Fruit fly (Drosophila melanogaster): ENCODE results near the gene Polr1D.

The Polr1D gene

DNA sequence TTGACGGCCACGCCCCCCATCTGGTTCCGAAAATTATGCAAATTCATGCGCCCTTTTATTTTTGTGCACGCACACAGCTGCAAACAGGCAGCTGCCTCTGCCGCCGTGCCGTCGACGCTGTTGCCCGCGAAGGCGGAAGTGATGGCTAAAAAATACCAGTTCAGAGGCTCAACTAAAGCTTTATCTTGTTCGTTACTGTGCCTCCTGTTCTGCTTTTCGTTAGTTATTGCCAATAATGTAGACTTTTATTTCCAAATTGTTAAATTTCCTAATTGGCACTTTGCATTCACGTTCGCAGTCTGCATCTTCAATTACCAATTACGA is 705 bp downstream of the Polr1D start:
- TF ChIP-seq tj (GFP tag; optimal IDR thresholded peaks at IDR 0.05) (no peak), pad (GFP tag; optimal IDR thresholded peaks at IDR 0.05) (no peak), Hr96 (GFP tag; optimal IDR thresholded peaks at IDR 0.05) (no peak)

DNA sequence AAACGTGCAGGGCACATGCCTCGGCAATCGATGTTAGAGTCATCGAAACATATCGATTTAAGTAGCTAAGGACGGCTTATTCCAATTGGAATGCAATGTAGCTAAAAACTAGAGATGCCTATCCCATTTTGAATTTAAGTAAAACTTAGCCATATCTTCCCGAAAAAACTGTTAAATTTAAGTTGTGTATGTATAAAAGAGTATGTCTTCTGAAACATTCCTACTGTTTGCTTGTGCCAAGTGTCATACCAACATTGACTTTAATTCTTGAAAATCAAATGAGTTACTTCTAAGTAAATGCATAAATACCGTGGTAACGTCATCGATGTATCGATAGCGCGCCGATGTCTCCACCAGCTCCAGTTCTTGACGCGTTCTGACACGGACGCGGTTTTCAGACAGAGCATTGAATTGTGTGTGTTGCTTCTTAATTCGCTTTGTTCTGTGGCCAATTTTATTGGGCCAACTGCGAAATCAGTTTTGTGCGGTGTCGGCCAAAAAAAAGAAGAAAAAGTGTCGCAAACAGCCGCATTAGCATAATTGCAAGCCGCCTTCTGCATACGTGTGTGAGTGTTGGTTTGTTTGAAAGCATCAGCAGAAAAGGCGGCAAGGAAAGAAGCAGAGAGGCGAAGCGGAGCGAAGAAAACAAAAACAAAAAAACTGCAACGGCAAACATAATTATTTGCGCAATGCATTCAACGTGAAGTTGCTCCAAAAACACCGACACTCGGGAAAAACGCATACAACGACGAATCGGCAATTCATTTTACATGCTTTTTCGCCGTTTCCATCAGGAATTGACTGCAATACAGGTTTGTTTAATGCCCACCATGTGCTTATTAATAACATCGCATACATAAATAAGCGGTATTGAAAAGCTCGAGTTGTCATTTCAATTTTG is 1.3 kb downstream of the Polr1D start, which contains the start of gene brat:
Gene brat, plus strand, starts transcription at position 352 of the 901 bp plus-strand sequence.
- TF ChIP-seq bab1 (GFP tag; optimal IDR thresholded peaks at IDR 0.05) (peak; percentile 7), tj (GFP tag; optimal IDR thresholded peaks at IDR 0.05) (peak; percentile 100), CG14711 (tag; optimal IDR thresholded peaks at IDR 0.05) (no peak), CG5204 (GFP tag; optimal IDR thresholded peaks at IDR 0.05) (peak; percentile 51), Clk (GFP tag; optimal IDR thresholded peaks at IDR 0.05) (no peak), CG11617 (GFP tag; optimal IDR thresholded peaks at IDR 0.05) (peak; percentile 45), CG1620 (GFP tag; optimal IDR thresholded peaks at IDR 0.05) (peak; percentile 74), pad (GFP tag; optimal IDR thresholded peaks at IDR 0.05) (no peak), CG7101 (tag; optimal IDR thresholded peaks at IDR 0.05) (peak; percentile 61), CG7045 (GFP tag; optimal IDR thresholded peaks at IDR 0.05) (no peak), cic (GFP tag; optimal IDR thresholded peaks at IDR 0.05) (no peak), kay (GFP tag; ENCODE audit: borderline replicate concordance) (no peak), Mnt (GFP tag; optimal IDR thresholded peaks at IDR 0.05) (peak; percentile 97), toe (GFP tag; optimal IDR thresholded peaks at IDR 0.05) (peak; percentile 77), CG12768 (GFP tag; optimal IDR thresholded peaks at IDR 0.05) (no peak), Hr96 (GFP tag; optimal IDR thresholded peaks at IDR 0.05) (peak; percentile 45), CG33017 (tag; optimal IDR thresholded peaks at IDR 0.05) (no peak), ovo (GFP tag; optimal IDR thresholded peaks at IDR 0.05) (no peak), Crg-1 (GFP tag; optimal IDR thresholded peaks at IDR 0.05) (peak; percentile 64), cnc (optimal IDR thresholded peaks at IDR 0.05) (no peak)

DNA sequence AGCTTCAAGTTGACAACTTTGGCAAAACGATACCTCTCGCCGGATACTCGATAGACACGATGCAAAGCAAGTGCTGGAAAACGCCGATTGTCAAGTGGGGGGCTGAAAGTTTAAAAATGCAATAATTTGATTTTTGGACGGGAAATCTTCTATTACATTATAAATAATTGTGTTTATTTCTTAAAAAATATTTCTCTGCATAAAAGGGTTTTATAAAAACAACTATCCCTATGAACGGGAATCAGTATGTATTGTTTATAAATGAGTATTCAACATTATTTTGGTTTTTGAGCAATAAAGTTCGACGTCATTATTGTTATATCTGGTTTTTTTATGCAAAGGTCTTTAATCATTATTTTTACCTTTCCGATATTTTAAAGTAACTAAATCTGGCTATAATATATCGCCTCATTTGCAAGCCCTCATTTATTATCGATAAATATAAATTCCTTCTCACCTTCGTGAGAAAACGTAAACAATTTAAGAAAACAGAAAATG is 3.1 kb downstream of the Polr1D start, which contains the start of the genes AsnRS and DCTN6-p27:
Gene AsnRS, minus strand, starts transcription at position 50 of the 498 bp plus-strand sequence.
Gene DCTN6-p27, plus strand, starts transcription at position 419 of the 498 bp plus-strand sequence.
- TF ChIP-seq CG11617 (GFP tag; optimal IDR thresholded peaks at IDR 0.05) (peak; percentile 75), CG7101 (tag; optimal IDR thresholded peaks at IDR 0.05) (peak; percentile 77), bab1 (GFP tag; optimal IDR thresholded peaks at IDR 0.05) (peak; percentile 78), CG7045 (GFP tag; optimal IDR thresholded peaks at IDR 0.05) (peak; percentile 72), Clk (GFP tag; optimal IDR thresholded peaks at IDR 0.05) (peak; percentile 40), Hr96 (GFP tag; optimal IDR thresholded peaks at IDR 0.05) (peak; percentile 41), toe (GFP tag; optimal IDR thresholded peaks at IDR 0.05) (peak; percentile 86), cnc (optimal IDR thresholded peaks at IDR 0.05) (no peak), ovo (GFP tag; optimal IDR thresholded peaks at IDR 0.05) (peak; percentile 34), kay (GFP tag; ENCODE audit: borderline replicate concordance) (no peak), pad (GFP tag; optimal IDR thresholded peaks at IDR 0.05) (peak; percentile 68), Mnt (GFP tag; optimal IDR thresholded peaks at IDR 0.05) (peak; percentile 88), CG14711 (tag; optimal IDR thresholded peaks at IDR 0.05) (peak; percentile 57), cic (GFP tag; optimal IDR thresholded peaks at IDR 0.05) (peak; percentile 23), CG1620 (GFP tag; optimal IDR thresholded peaks at IDR 0.05) (peak; percentile 91), Crg-1 (GFP tag; optimal IDR thresholded peaks at IDR 0.05) (peak; percentile 69), CG33017 (tag; optimal IDR thresholded peaks at IDR 0.05) (peak; percentile 57), CG12768 (GFP tag; optimal IDR thresholded peaks at IDR 0.05) (peak; percentile 45), CG5204 (GFP tag; optimal IDR thresholded peaks at IDR 0.05) (no peak), tj (GFP tag; optimal IDR thresholded peaks at IDR 0.05) (peak; percentile 60)

- TF ChIP-seq CG14711 (tag; optimal IDR thresholded peaks at IDR 0.05), result peak; percentile 62
- TF ChIP-seq Crg-1 (GFP tag; optimal IDR thresholded peaks at IDR 0.05), result peak; percentile 35
- TF ChIP-seq cnc (optimal IDR thresholded peaks at IDR 0.05), result no peak
- no peak for TF ChIP-seq ovo (GFP tag; optimal IDR thresholded peaks at IDR 0.05)
- TF ChIP-seq CG12768 (GFP tag; optimal IDR thresholded peaks at IDR 0.05), result peak; percentile 65
- peak; percentile 40 for TF ChIP-seq tj (GFP tag; optimal IDR thresholded peaks at IDR 0.05)
- TF ChIP-seq CG7045 (GFP tag; optimal IDR thresholded peaks at IDR 0.05), result peak; percentile 66
- TF ChIP-seq bab1 (GFP tag; optimal IDR thresholded peaks at IDR 0.05), result peak; percentile 76
- TF ChIP-seq cic (GFP tag; optimal IDR thresholded peaks at IDR 0.05), result peak; percentile 18
- peak; percentile 79 for TF ChIP-seq CG7101 (tag; optimal IDR thresholded peaks at IDR 0.05)
- TF ChIP-seq kay (GFP tag; ENCODE audit: borderline replicate concordance), result no peak
- TF ChIP-seq CG11617 (GFP tag; optimal IDR thresholded peaks at IDR 0.05), result peak; percentile 62
- peak; percentile 44 for TF ChIP-seq pad (GFP tag; optimal IDR thresholded peaks at IDR 0.05)
- no peak for TF ChIP-seq CG5204 (GFP tag; optimal IDR thresholded peaks at IDR 0.05)
- peak; percentile 62 for TF ChIP-seq CG33017 (tag; optimal IDR thresholded peaks at IDR 0.05)
- TF ChIP-seq Hr96 (GFP tag; optimal IDR thresholded peaks at IDR 0.05), result no peak
- peak; percentile 7 for TF ChIP-seq Mnt (GFP tag; optimal IDR thresholded peaks at IDR 0.05)
Measured at dm6 chr2L:19126888-19127287, 8.1 kb downstream of the Polr1D start.

dm6 chr2L:19123472-19124070 is 11.5 kb downstream of the Polr1D start, which contains the start of gene Phb1:
TSS of gene Phb1 (minus strand) at chr2L:19123869.
- TF ChIP-seq ovo (GFP tag; optimal IDR thresholded peaks at IDR 0.05) (no peak), CG33017 (tag; optimal IDR thresholded peaks at IDR 0.05) (no peak), CG1620 (GFP tag; optimal IDR thresholded peaks at IDR 0.05) (no peak), cnc (optimal IDR thresholded peaks at IDR 0.05) (no peak), Clk (GFP tag; optimal IDR thresholded peaks at IDR 0.05) (no peak), Mnt (GFP tag; optimal IDR thresholded peaks at IDR 0.05) (no peak), Crg-1 (GFP tag; optimal IDR thresholded peaks at IDR 0.05) (no peak), cic (GFP tag; optimal IDR thresholded peaks at IDR 0.05) (no peak)
